Fruit fly (Drosophila melanogaster): ENCODE measurements around the gene CG10750.

DNA sequence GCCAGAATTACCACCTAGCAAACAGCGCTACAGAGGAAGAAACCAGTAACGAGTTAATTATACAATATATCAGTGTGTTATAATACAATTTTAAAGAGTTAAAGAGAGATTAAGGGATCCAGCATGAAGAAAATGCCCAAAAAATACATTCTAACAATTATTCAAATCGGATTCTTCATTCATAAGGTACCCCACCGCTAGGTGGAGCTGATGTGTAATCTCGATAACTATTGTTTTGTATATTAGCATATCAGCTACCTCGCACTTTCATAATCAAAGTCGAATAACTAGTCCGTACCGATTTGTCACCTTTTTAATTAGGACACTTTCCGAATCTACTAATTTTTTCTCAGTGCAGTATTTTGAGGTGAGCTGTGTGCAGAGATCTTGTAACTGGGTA lies 29.4 kb upstream of the CG10750 start:
- TF ChIP-seq CG12768 (GFP tag; optimal IDR thresholded peaks at IDR 0.05) (no peak), pad (GFP tag; optimal IDR thresholded peaks at IDR 0.05) (no peak), kay (GFP tag; ENCODE audit: borderline replicate concordance) (no peak), tj (GFP tag; optimal IDR thresholded peaks at IDR 0.05) (no peak), toe (GFP tag; optimal IDR thresholded peaks at IDR 0.05) (no peak), CG7045 (GFP tag; optimal IDR thresholded peaks at IDR 0.05) (no peak), Crg-1 (GFP tag; optimal IDR thresholded peaks at IDR 0.05) (no peak)
